Fruit fly (Drosophila melanogaster) ovary, adult (tissue): ENCODE measurements around the gene B9d1.

Source experiments
- CG17801 ChIP-seq: fragments of 200-800 bp; optimal IDR thresholded peaks from 2 replicates; lab custom pipeline; 2019; ENCODE audit warnings: missing biosample characterization, mild to moderate bottlenecking, missing genetic modification characterization, moderate library complexity; ENCODE audit not compliant: partially characterized antibody

B9d1 gene

dm6 chr3R:15512249-15512648, 30.5 kb downstream of the B9d1 start:
- no peak for TF ChIP-seq CG17801

dm6 chr3R:15513208-15513607, 31.5 kb downstream of the B9d1 start:
- TF ChIP-seq CG17801 = no peak

dm6 chr3R:15517113-15517512, 35.4 kb downstream of the B9d1 start:
- TF ChIP-seq CG17801 = no peak

- no peak for TF ChIP-seq CG17801
Observed at dm6 chr3R:15531373-15531772, 49.7 kb downstream of the B9d1 start, which contains the start of gene CG31296. Gene CG31296, minus strand, starts transcription at chr3R:15531473.
